Worm (Caenorhabditis elegans): ENCODE results near the gene ugt-42.

- TF ChIP-seq pqm-1 (tag; optimal IDR thresholded peaks at IDR 0.05) (no peak), mdl-1 (tag; optimal IDR thresholded peaks at IDR 0.05) (no peak), ceh-82 (tag; optimal IDR thresholded peaks at IDR 0.05) (no peak), nhr-76 (tag; optimal IDR thresholded peaks at IDR 0.05) (no peak), elt-3 (tag; optimal IDR thresholded peaks at IDR 0.05) (no peak), fos-1 (tag; optimal IDR thresholded peaks at IDR 0.05) (no peak), fkh-10 (GFP tag; optimal IDR thresholded peaks at IDR 0.05) (no peak), lin-15B (tag; optimal IDR thresholded peaks at IDR 0.05) (no peak), lin-39 (tag; optimal IDR thresholded peaks at IDR 0.05) (no peak)
Observed at ce11 chrV:657678-658077, 10.7 kb downstream of the ugt-42 start, which contains the start of gene srh-246.
